Worm (Caenorhabditis elegans) whole organism, midembryonic: ENCODE data around the gene hsd-2.
A peak's percentile ranks its signal among the peaks of the same experiment; 100 is the strongest.

ENCODE experiments used
- T22C8.4 ChIP-seq: fragments of 200-800 bp; sonication (Bioruptor generic); IDR thresholded peaks from 2 replicates; pipeline ENCODE4 v1.3.6; 2022; ENCODE audit warnings: missing genetic modification characterization, missing compliant biosample characterization
- cog-1 ChIP-seq: sonication (generic microtip); optimal IDR thresholded peaks from 2 replicates; lab custom pipeline; 2016; ENCODE audit warnings: missing genetic modification characterization, missing compliant biosample characterization
- flt-1 ChIP-seq: fragments of 200-800 bp; sonication (Bioruptor generic); IDR thresholded peaks from 2 replicates; pipeline ENCODE4 v1.3.6; 2022; ENCODE audit warnings: missing genetic modification characterization, missing compliant biosample characterization
- klf-2 ChIP-seq: fragments of 200-800 bp; sonication (Bioruptor generic); conservative IDR thresholded peaks from 2 replicates; pipeline ENCODE4 v1.3.6; 2022; ENCODE audit warnings: missing genetic modification reagents, missing genetic modification characterization, missing compliant biosample characterization
- med-1 ChIP-seq: sonication (generic microtip); optimal IDR thresholded peaks from 2 replicates; lab custom pipeline; 2017; ENCODE audit warnings: missing genetic modification characterization, mild to moderate bottlenecking, missing compliant biosample characterization, antibody characterized with exemption, missing genetic modification reagents; ENCODE audit not compliant: insufficient read depth
- ref-1 ChIP-seq: fragments of 200-800 bp; sonication (Bioruptor generic); conservative IDR thresholded peaks from 2 replicates; pipeline ENCODE4 v1.3.6; 2022; ENCODE audit warnings: missing genetic modification reagents, missing genetic modification characterization, missing compliant biosample characterization
- tab-1 ChIP-seq: fragments of 200-800 bp; sonication (Bioruptor generic); IDR thresholded peaks from 2 replicates; pipeline ENCODE4 v1.3.6; 2022; ENCODE audit warnings: missing genetic modification characterization, missing compliant biosample characterization
- ztf-23 ChIP-seq: fragments of 200-800 bp; sonication (Bioruptor generic); IDR thresholded peaks from 2 replicates; pipeline ENCODE4 v1.3.6; 2022; ENCODE audit warnings: missing genetic modification reagents, missing genetic modification characterization, missing compliant biosample characterization
- ztf-29 ChIP-seq: fragments of 200-800 bp; sonication (Bioruptor generic); IDR thresholded peaks from 2 replicates; pipeline ENCODE4 v1.3.6; 2022; ENCODE audit warnings: missing genetic modification reagents, missing genetic modification characterization, missing compliant biosample characterization

The hsd-2 gene

ce11 chrX:4970863-4971345 is 34.1 kb upstream of the hsd-2 start, which contains the start of gene calu-1:
Gene calu-1 (minus strand): TSS chrX:4970913.
- TF ChIP-seq tab-1 (GFP tag; lab: Robert Waterston, UW) (no peak), klf-2 (GFP tag; lab: Robert Waterston, UW) (no peak), med-1 (GFP tag; lab: Kevin White, UChicago) (no peak), cog-1 (no peak), flt-1 (GFP tag; lab: Robert Waterston, UW) (no peak), ztf-29 (GFP tag; lab: Robert Waterston, UW) (no peak), ztf-23 (GFP tag; lab: Robert Waterston, UW) (no peak), T22C8.4 (no peak), ref-1 (GFP tag; lab: Robert Waterston, UW) (no peak)

ce11 chrX:4971427-4971826 is 33.6 kb upstream of the hsd-2 start:
- TF ChIP-seq tab-1 (GFP tag; lab: Robert Waterston, UW) (0 out of 2 replicates have a peak, but pooled peaks have one; percentile 8), ztf-29 (GFP tag; lab: Robert Waterston, UW) (no peak), ref-1 (GFP tag; lab: Robert Waterston, UW) (no peak), flt-1 (GFP tag; lab: Robert Waterston, UW) (peak; percentile 40; the same call in 1 of the 2 replicates), T22C8.4 (no peak), ztf-23 (GFP tag; lab: Robert Waterston, UW) (no peak; the same call in 1 of the 2 replicates), med-1 (GFP tag; lab: Kevin White, UChicago) (no peak), klf-2 (GFP tag; lab: Robert Waterston, UW) (no peak), cog-1 (peak; percentile 43)

ce11 chrX:4972039-4972581 is 32.9 kb upstream of the hsd-2 start:
- TF ChIP-seq flt-1 (GFP tag; lab: Robert Waterston, UW) (no peak), cog-1 (no peak), ztf-23 (GFP tag; lab: Robert Waterston, UW) (no peak), tab-1 (GFP tag; lab: Robert Waterston, UW) (no peak), T22C8.4 (no peak), klf-2 (GFP tag; lab: Robert Waterston, UW) (no peak), ref-1 (GFP tag; lab: Robert Waterston, UW) (no peak), med-1 (GFP tag; lab: Kevin White, UChicago) (no peak), ztf-29 (GFP tag; lab: Robert Waterston, UW) (no peak)

ce11 chrX:4974486-4974885 is 30.6 kb upstream of the hsd-2 start:
- TF ChIP-seq klf-2 (GFP tag; lab: Robert Waterston, UW) (no peak), ztf-23 (GFP tag; lab: Robert Waterston, UW) (no peak), T22C8.4 (no peak), med-1 (GFP tag; lab: Kevin White, UChicago) (no peak), ztf-29 (GFP tag; lab: Robert Waterston, UW) (no peak), flt-1 (GFP tag; lab: Robert Waterston, UW) (no peak), ref-1 (GFP tag; lab: Robert Waterston, UW) (no peak), tab-1 (GFP tag; lab: Robert Waterston, UW) (no peak), cog-1 (no peak)

- TF ChIP-seq T22C8.4 (no peak), flt-1 (GFP tag; lab: Robert Waterston, UW) (no peak), tab-1 (GFP tag; lab: Robert Waterston, UW) (no peak), klf-2 (GFP tag; lab: Robert Waterston, UW) (no peak), ztf-23 (GFP tag; lab: Robert Waterston, UW) (no peak), ref-1 (GFP tag; lab: Robert Waterston, UW) (no peak), ztf-29 (GFP tag; lab: Robert Waterston, UW) (no peak), med-1 (GFP tag; lab: Kevin White, UChicago) (no peak), cog-1 (no peak)
Observed at ce11 chrX:4976530-4976929, 28.5 kb upstream of the hsd-2 start, which contains the start of gene lfi-1. Gene lfi-1 (plus strand): TSS chrX:4976830.

- TF ChIP-seq flt-1 (GFP tag; lab: Robert Waterston, UW) (0 out of 2 replicates have a peak, but pooled peaks have one; percentile 5), ztf-29 (GFP tag; lab: Robert Waterston, UW) (no peak)
Observed at ce11 chrX:4978103-4978502, 26.9 kb upstream of the hsd-2 start.

ce11 chrX:4979060-4979459 is 26.0 kb upstream of the hsd-2 start:
- TF ChIP-seq cog-1: no peak
- no peak for TF ChIP-seq ref-1 (GFP tag; lab: Robert Waterston, UW)
- no peak for TF ChIP-seq med-1 (GFP tag; lab: Kevin White, UChicago)
- no peak for TF ChIP-seq ztf-29 (GFP tag; lab: Robert Waterston, UW)
- no peak for TF ChIP-seq tab-1 (GFP tag; lab: Robert Waterston, UW)

- no peak for TF ChIP-seq flt-1 (GFP tag; lab: Robert Waterston, UW)
- TF ChIP-seq T22C8.4: no peak
- TF ChIP-seq ztf-23 (GFP tag; lab: Robert Waterston, UW): no peak
- TF ChIP-seq ref-1 (GFP tag; lab: Robert Waterston, UW): no peak
- no peak for TF ChIP-seq med-1 (GFP tag; lab: Kevin White, UChicago)
- no peak for TF ChIP-seq tab-1 (GFP tag; lab: Robert Waterston, UW)
- TF ChIP-seq ztf-29 (GFP tag; lab: Robert Waterston, UW): no peak
- no peak for TF ChIP-seq klf-2 (GFP tag; lab: Robert Waterston, UW)
- TF ChIP-seq cog-1: no peak
Observed at ce11 chrX:4981059-4981458, 24.0 kb upstream of the hsd-2 start.

- TF ChIP-seq ztf-23 (GFP tag; lab: Robert Waterston, UW) (no peak), flt-1 (GFP tag; lab: Robert Waterston, UW) (no peak), T22C8.4 (no peak), tab-1 (GFP tag; lab: Robert Waterston, UW) (no peak), ref-1 (GFP tag; lab: Robert Waterston, UW) (no peak), med-1 (GFP tag; lab: Kevin White, UChicago) (no peak), klf-2 (GFP tag; lab: Robert Waterston, UW) (no peak), ztf-29 (GFP tag; lab: Robert Waterston, UW) (no peak), cog-1 (no peak)
Observed at ce11 chrX:4981579-4981978, 23.5 kb upstream of the hsd-2 start.
